Fruit fly (Drosophila melanogaster) whole organism, embryonic: ENCODE results near the gene caz.

Source experiments
- CG10366 ChIP-seq: fragments of 200-800 bp; sonication (Bioruptor generic); IDR thresholded peaks from 2 replicates; pipeline ENCODE4 v1.3.6; 2022; ENCODE audit warnings: missing biosample characterization, missing genetic modification characterization
- CG11398 ChIP-seq: fragments of 200-800 bp; sonication (Bioruptor generic); optimal IDR thresholded peaks from 2 replicates; lab custom pipeline; 2016; ENCODE audit warnings: missing biosample characterization, missing genetic modification characterization
- CG12071 ChIP-seq: fragments of 200-800 bp; sonication (Bioruptor generic); optimal IDR thresholded peaks from 3 replicates; lab custom pipeline; 2018; ENCODE audit warnings: missing biosample characterization, mild to moderate bottlenecking, missing genetic modification characterization
- CG1233 ChIP-seq: fragments of 200-800 bp; sonication (Bioruptor generic); optimal IDR thresholded peaks from 4 replicates; lab custom pipeline; 2018; ENCODE audit warnings: missing biosample characterization, mild to moderate bottlenecking, missing genetic modification characterization
- CG14441 ChIP-seq: fragments of 200-800 bp; sonication (Bioruptor generic); IDR thresholded peaks from 2 replicates; pipeline ENCODE4 v1.3.6; 2022; ENCODE audit warnings: missing biosample characterization, missing genetic modification characterization
- CG14710 ChIP-seq: fragments of 200-800 bp; sonication (Bioruptor generic); optimal IDR thresholded peaks from 3 replicates; lab custom pipeline; 2019; ENCODE audit warnings: missing biosample characterization, mild to moderate bottlenecking, missing genetic modification characterization, moderate library complexity
- CG16863 ChIP-seq: fragments of 200-800 bp; sonication (Bioruptor generic); optimal IDR thresholded peaks from 3 replicates; lab custom pipeline; 2016; ENCODE audit warnings: missing biosample characterization, missing genetic modification characterization
- CG17568 ChIP-seq: fragments of 200-800 bp; sonication (Bioruptor generic); optimal IDR thresholded peaks from 2 replicates; lab custom pipeline; 2018; ENCODE audit warnings: missing biosample characterization, mild to moderate bottlenecking, missing genetic modification characterization, moderate library complexity
- CG17912 ChIP-seq: fragments of 200-800 bp; sonication (Bioruptor generic); optimal IDR thresholded peaks from 2 replicates; lab custom pipeline; 2018; ENCODE audit warnings: missing biosample characterization, mild to moderate bottlenecking, missing genetic modification characterization
- CG2199 ChIP-seq: fragments of 200-800 bp; sonication (Bioruptor generic); IDR thresholded peaks from 3 replicates; pipeline ENCODE4 v1.3.6; 2022; ENCODE audit warnings: missing biosample characterization, missing genetic modification characterization
- CG2678 ChIP-seq: fragments of 200-800 bp; sonication (Bioruptor generic); optimal IDR thresholded peaks from 3 replicates; lab custom pipeline; 2019; ENCODE audit warnings: missing biosample characterization, mild to moderate bottlenecking, missing genetic modification characterization, moderate library complexity
- CG2712 ChIP-seq: fragments of 200-800 bp; optimal IDR thresholded peaks from 3 replicates; lab custom pipeline; 2019; ENCODE audit warnings: missing biosample characterization, mild to moderate bottlenecking, missing genetic modification characterization, moderate library complexity
- CG31224 ChIP-seq: fragments of 200-800 bp; sonication (Bioruptor generic); IDR thresholded peaks from 2 replicates; pipeline ENCODE4 v1.3.6; 2022; ENCODE audit warnings: missing biosample characterization, missing genetic modification characterization
- CG31441 ChIP-seq: fragments of 200-800 bp; sonication (Bioruptor generic); IDR thresholded peaks from 2 replicates; pipeline ENCODE4 v1.3.6; 2022; ENCODE audit warnings: missing biosample characterization, missing genetic modification characterization
- CG3281 ChIP-seq: fragments of 200-800 bp; sonication (Bioruptor generic); optimal IDR thresholded peaks from 3 replicates; lab custom pipeline; 2017; ENCODE audit warnings: missing biosample characterization, mild to moderate bottlenecking, missing genetic modification characterization
- CG3995 ChIP-seq: fragments of 200-800 bp; sonication (Bioruptor generic); optimal IDR thresholded peaks from 3 replicates; lab custom pipeline; 2016; ENCODE audit warnings: missing biosample characterization, missing genetic modification characterization
- CG5245 ChIP-seq: fragments of 200-800 bp; sonication (Bioruptor generic); optimal IDR thresholded peaks from 3 replicates; lab custom pipeline; 2016; ENCODE audit warnings: missing biosample characterization, missing genetic modification characterization
- CG7786 ChIP-seq: fragments of 200-800 bp; sonication (Bioruptor generic); optimal IDR thresholded peaks from 2 replicates; lab custom pipeline; 2016; ENCODE audit warnings: missing biosample characterization, missing genetic modification characterization
- Dip2 ChIP-seq: fragments of 200-800 bp; sonication (Bioruptor generic); IDR thresholded peaks from 2 replicates; pipeline ENCODE4 v1.3.6; 2022; ENCODE audit warnings: missing biosample characterization, missing genetic modification characterization
- Eip74EF ChIP-seq, 2 experiments: fragments of 200-800 bp in 1 of 2; fragments of >200 bp in 1 of 2; sonication (Bioruptor generic) in 1 of 2; optimal IDR thresholded peaks; 2 replicates each; lab custom pipeline; 2017 to 2019; ENCODE audit warnings: missing biosample characterization in 2 of 2, missing genetic modification characterization in 2 of 2, mild to moderate bottlenecking in 1 of 2, moderate library complexity in 1 of 2
- Gug ChIP-seq: fragments of 200-800 bp; sonication (Bioruptor generic); IDR thresholded peaks from 4 replicates; pipeline ENCODE4 v1.3.6; 2022; ENCODE audit warnings: missing biosample characterization, missing genetic modification characterization
- HHEX ChIP-seq: fragments of 200-800 bp; sonication (Bioruptor generic); optimal IDR thresholded peaks from 3 replicates; lab custom pipeline; 2017; ENCODE audit warnings: missing biosample characterization, mild to moderate bottlenecking, missing genetic modification characterization, missing genetic modification reagents
- Opbp ChIP-seq: fragments of 200-800 bp; sonication (Bioruptor generic); IDR thresholded peaks from 3 replicates; pipeline ENCODE4 v1.3.6; 2022; ENCODE audit warnings: missing biosample characterization, missing genetic modification characterization; ENCODE audit not compliant: partially characterized antibody
- Rx ChIP-seq: fragments of 200-800 bp; sonication (Bioruptor generic); IDR thresholded peaks from 2 replicates; pipeline ENCODE4 v1.3.6; 2022; ENCODE audit warnings: missing biosample characterization, missing genetic modification characterization
- Vsx1 ChIP-seq: fragments of 200-800 bp; sonication (Bioruptor generic); optimal IDR thresholded peaks from 2 replicates; lab custom pipeline; 2017; ENCODE audit warnings: missing biosample characterization, mild to moderate bottlenecking, missing genetic modification characterization, missing genetic modification reagents
- ac ChIP-seq: fragments of 200-800 bp; sonication (Bioruptor generic); optimal IDR thresholded peaks from 3 replicates; lab custom pipeline; 2017; ENCODE audit warnings: missing biosample characterization, mild to moderate bottlenecking, missing genetic modification characterization
- ap ChIP-seq: fragments of 200-800 bp; sonication (Bioruptor generic); IDR thresholded peaks from 2 replicates; pipeline ENCODE4 v1.3.6; 2022; ENCODE audit warnings: missing biosample characterization, missing genetic modification characterization
- az2 ChIP-seq: fragments of 200-800 bp; sonication (Bioruptor generic); optimal IDR thresholded peaks from 3 replicates; lab custom pipeline; 2016; ENCODE audit warnings: missing biosample characterization, missing genetic modification characterization
- caup ChIP-seq: fragments of 200-800 bp; sonication (Bioruptor generic); optimal IDR thresholded peaks from 3 replicates; lab custom pipeline; 2017; ENCODE audit warnings: missing biosample characterization, mild to moderate bottlenecking, missing genetic modification characterization, moderate library complexity; ENCODE audit not compliant: severe bottlenecking
- dati ChIP-seq: fragments of 200-800 bp; sonication (Bioruptor generic); IDR thresholded peaks from 2 replicates; pipeline ENCODE4 v1.3.6; 2022; ENCODE audit warnings: missing biosample characterization, missing genetic modification characterization
- dimm ChIP-seq: fragments of 200-800 bp; sonication (Bioruptor generic); IDR thresholded peaks from 2 replicates; pipeline ENCODE4 v1.3.6; 2022; ENCODE audit warnings: missing biosample characterization, missing genetic modification characterization
- dmrt11E ChIP-seq: fragments of 200-800 bp; sonication (Bioruptor generic); optimal IDR thresholded peaks from 3 replicates; lab custom pipeline; 2018; ENCODE audit warnings: missing biosample characterization, mild to moderate bottlenecking, missing genetic modification characterization, moderate library complexity
- exex ChIP-seq: fragments of 200-800 bp; sonication (Bioruptor generic); optimal IDR thresholded peaks from 4 replicates; lab custom pipeline; 2018; ENCODE audit warnings: missing biosample characterization, mild to moderate bottlenecking, missing genetic modification characterization, moderate library complexity
- eyg ChIP-seq: fragments of 200-800 bp; sonication (Bioruptor generic); optimal IDR thresholded peaks from 3 replicates; lab custom pipeline; 2016; ENCODE audit warnings: missing biosample characterization, missing genetic modification characterization
- fd102C ChIP-seq: fragments of 200-800 bp; sonication (Bioruptor generic); optimal IDR thresholded peaks from 2 replicates; lab custom pipeline; 2018; ENCODE audit warnings: missing biosample characterization, mild to moderate bottlenecking, missing genetic modification characterization, moderate library complexity
- ftz-f1 ChIP-seq: fragments of 200-800 bp; sonication (Bioruptor generic); optimal IDR thresholded peaks from 2 replicates; lab custom pipeline; 2016; ENCODE audit warnings: missing biosample characterization, missing genetic modification characterization
- gcm2 ChIP-seq: fragments of 200-800 bp; sonication (Bioruptor generic); optimal IDR thresholded peaks from 2 replicates; lab custom pipeline; 2016; ENCODE audit warnings: missing biosample characterization, missing genetic modification characterization
- gt ChIP-seq: fragments of 200-800 bp; sonication (Bioruptor generic); IDR thresholded peaks from 2 replicates; pipeline ENCODE4 v1.3.6; 2022; ENCODE audit warnings: missing biosample characterization, missing genetic modification characterization
- h ChIP-seq: fragments of >200 bp; optimal IDR thresholded peaks from 2 replicates; lab custom pipeline; 2017
- hth ChIP-seq: fragments of >200 bp; optimal IDR thresholded peaks from 2 replicates; lab custom pipeline; 2017; ENCODE audit warnings: inconsistent platforms
- inv ChIP-seq: fragments of 200-800 bp; sonication (Bioruptor generic); IDR thresholded peaks from 2 replicates; pipeline ENCODE4 v1.3.6; 2022; ENCODE audit warnings: missing biosample characterization, missing genetic modification characterization; ENCODE audit not compliant: partially characterized antibody
- odd ChIP-seq: fragments of 200-800 bp; sonication (Bioruptor generic); optimal IDR thresholded peaks from 2 replicates; lab custom pipeline; 2017; ENCODE audit warnings: missing biosample characterization, mild to moderate bottlenecking, missing genetic modification characterization
- onecut ChIP-seq: fragments of 200-800 bp; sonication (Bioruptor generic); IDR thresholded peaks from 2 replicates; pipeline ENCODE4 v1.3.6; 2022; ENCODE audit warnings: missing biosample characterization, missing genetic modification characterization
- pfk ChIP-seq: fragments of 200-800 bp; sonication (Bioruptor generic); optimal IDR thresholded peaks from 2 replicates; lab custom pipeline; 2018; ENCODE audit warnings: missing biosample characterization, mild to moderate bottlenecking, missing genetic modification characterization, moderate library complexity
- ro ChIP-seq: fragments of 200-800 bp; sonication (Bioruptor generic); IDR thresholded peaks from 2 replicates; pipeline ENCODE4 v1.3.6; 2022; ENCODE audit warnings: missing biosample characterization, missing genetic modification characterization
- scrt ChIP-seq: fragments of 200-800 bp; sonication (Bioruptor generic); optimal IDR thresholded peaks from 2 replicates; lab custom pipeline; 2018; ENCODE audit warnings: missing biosample characterization, mild to moderate bottlenecking, missing genetic modification characterization, moderate library complexity
- toy ChIP-seq: fragments of 200-800 bp; sonication (Bioruptor generic); IDR thresholded peaks from 2 replicates; pipeline ENCODE4 v1.3.6; 2022; ENCODE audit warnings: missing biosample characterization, missing genetic modification characterization
- tup ChIP-seq: fragments of 200-800 bp; sonication (Bioruptor generic); optimal IDR thresholded peaks from 2 replicates; lab custom pipeline; 2016; ENCODE audit warnings: missing biosample characterization, mild to moderate bottlenecking, missing genetic modification characterization, moderate library complexity
- wor ChIP-seq: fragments of 200-800 bp; sonication (Bioruptor generic); IDR thresholded peaks from 2 replicates; pipeline ENCODE4 v1.3.6; 2022; ENCODE audit warnings: missing biosample characterization, missing genetic modification characterization

The caz gene

DNA sequence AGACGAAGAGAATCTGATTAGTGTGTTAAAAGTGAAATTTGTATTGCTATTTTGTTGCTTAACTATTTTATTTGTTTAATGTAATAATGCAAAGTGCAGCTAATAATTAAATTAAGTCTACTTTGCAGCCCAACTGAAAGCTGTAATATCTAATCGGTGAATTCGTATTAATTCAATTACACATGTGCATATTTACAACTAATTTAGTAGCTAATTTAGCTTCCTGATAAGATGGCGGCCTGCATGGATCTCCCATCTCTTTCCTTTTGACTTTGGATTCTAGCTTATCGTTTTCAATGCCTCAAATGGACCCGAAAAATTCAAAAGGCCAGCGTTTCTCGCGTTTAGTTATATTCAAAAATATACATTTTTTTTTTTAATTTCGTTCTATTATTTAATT is 21.2 kb downstream of the caz start:
- TF ChIP-seq CG31441 (GFP tag; lab: Robert Waterston, UW) (no peak), CG7786 (GFP tag; lab: Kevin White, UChicago) (no peak), inv (GFP tag; lab: Robert Waterston, UW) (no peak), az2 (GFP tag; lab: Kevin White, UChicago) (no peak), CG14710 (tag; lab: Kevin White, UChicago) (no peak), exex (tag; lab: Kevin White, UChicago) (peak; percentile 60), fd102C (GFP tag; lab: Kevin White, UChicago) (no peak), dati (no peak), Rx (GFP tag; lab: Robert Waterston, UW) (no peak), hth (lab: Kevin White, UChicago) (no peak), CG10366 (GFP tag; lab: Robert Waterston, UW) (no peak), Vsx1 (GFP tag; lab: Kevin White, UChicago) (peak; percentile 71), ftz-f1 (GFP tag; lab: Kevin White, UChicago) (no peak)

DNA sequence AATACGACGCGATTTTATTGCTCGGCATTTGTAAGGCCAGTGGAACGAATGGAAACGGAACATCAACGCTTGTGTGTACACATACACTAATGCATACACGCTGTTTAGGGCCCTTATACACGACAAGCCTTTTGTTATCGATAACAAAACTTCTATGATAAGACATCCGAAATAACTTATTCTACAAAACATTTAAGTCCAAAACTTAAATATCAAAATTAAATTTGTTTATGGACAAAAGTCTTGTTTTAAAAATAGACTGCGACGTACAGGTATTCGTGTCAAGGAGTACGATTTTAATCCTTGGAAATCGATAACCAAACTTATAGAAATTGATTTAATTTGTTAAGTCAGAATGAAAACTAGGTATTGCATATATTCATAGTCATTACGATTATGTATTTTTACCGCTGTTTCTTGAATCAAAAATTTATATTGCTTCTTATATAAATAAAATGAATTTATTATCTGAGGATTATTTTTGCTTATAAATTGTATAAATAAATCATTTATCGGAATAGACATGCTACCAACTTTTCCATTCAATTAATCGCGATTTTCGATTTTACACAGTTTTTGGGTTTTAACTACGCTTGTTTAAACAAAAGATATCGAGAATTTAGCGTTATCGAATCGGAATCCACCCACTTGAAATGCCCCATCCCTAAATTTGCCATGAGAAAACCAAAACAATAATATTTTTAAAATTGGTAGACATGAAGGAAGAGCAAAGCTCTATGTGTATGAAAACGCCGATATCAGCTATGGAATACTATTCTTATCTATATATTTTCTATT is 24.7 kb downstream of the caz start, which contains the start of the genes CG9915 and SWIP:
Gene CG9915 (minus strand): TSS at position 61 of the 798 bp plus-strand sequence.
Gene SWIP (plus strand): TSS at position 632 of the 798 bp plus-strand sequence.
- TF ChIP-seq CG12071 (GFP tag; lab: Kevin White, UChicago) (no peak), onecut (GFP tag; lab: Robert Waterston, UW) (no peak), CG1233 (GFP tag; lab: Kevin White, UChicago) (no peak), CG11398 (no peak), gt (GFP tag; lab: Robert Waterston, UW) (no peak), ap (GFP tag; lab: Robert Waterston, UW) (no peak), CG31224 (GFP tag; lab: Robert Waterston, UW) (no peak), Opbp (GFP tag; lab: Robert Waterston, UW) (peak; percentile 79; the same call in 2 of the 3 replicates), h (lab: Kevin White, UChicago) (no peak), gcm2 (no peak), Gug (GFP tag; lab: Robert Waterston, UW) (no peak), HHEX (GFP tag; lab: Kevin White, UChicago) (no peak), ro (GFP tag; lab: Robert Waterston, UW) (no peak), Dip2 (no peak), tup (GFP tag; lab: Kevin White, UChicago) (no peak), eyg (GFP tag; lab: Kevin White, UChicago) (no peak), scrt (GFP tag; lab: Kevin White, UChicago) (no peak), CG17568 (no peak), CG3995 (GFP tag; lab: Kevin White, UChicago) (no peak), CG2678 (tag; lab: Kevin White, UChicago) (no peak), CG2199 (no peak), odd (GFP tag; lab: Kevin White, UChicago) (no peak), CG16863 (no peak), CG14441 (no peak), CG2712 (peak; percentile 12), toy (GFP tag; lab: Robert Waterston, UW) (no peak), CG3281 (GFP tag; lab: Kevin White, UChicago) (peak; percentile 27), Vsx1 (GFP tag; lab: Kevin White, UChicago) (no peak), CG5245 (no peak), CG17912 (GFP tag; lab: Kevin White, UChicago) (no peak), Eip74EF (GFP tag; optimal IDR thresholded peaks at IDR 0.05; lab: Kevin White, UChicago) (no peak), dmrt11E (tag; lab: Kevin White, UChicago) (peak; percentile 51), ac (GFP tag; lab: Kevin White, UChicago) (no peak), dimm (GFP tag; lab: Robert Waterston, UW) (no peak), caup (GFP tag; lab: Kevin White, UChicago) (no peak), wor (no peak), pfk (peak; percentile 97)
